Worm (Caenorhabditis elegans): ENCODE measurements around the gene srbc-60.

srbc-60 gene

ce11 chrV:756169-756568 lies 23.9 kb upstream of the srbc-60 start, which contains the start of gene str-20:
TSS of gene str-20 (plus strand) at chrV:756469.
- no peak for TF ChIP-seq scrt-1 (GFP tag; IDR thresholded peaks at IDR 0.05)
- TF ChIP-seq hnd-1 (tag; optimal IDR thresholded peaks at IDR 0.05): no peak
- no peak for TF ChIP-seq sea-1 (GFP tag; conservative IDR thresholded peaks at IDR 0.05)
- TF ChIP-seq ceh-36 (tag; optimal IDR thresholded peaks at IDR 0.05): no peak
- no peak for TF ChIP-seq ama-1 (optimal IDR thresholded peaks at IDR 0.05)
- no peak for TF ChIP-seq flt-1 (GFP tag; IDR thresholded peaks at IDR 0.05)
- TF ChIP-seq ets-7 (tag; optimal IDR thresholded peaks at IDR 0.05): no peak

- TF ChIP-seq tra-4 (tag; optimal IDR thresholded peaks at IDR 0.05) (no peak), ama-1 (optimal IDR thresholded peaks at IDR 0.05) (no peak), ets-7 (tag; optimal IDR thresholded peaks at IDR 0.05) (no peak), pes-1 (GFP tag; IDR thresholded peaks at IDR 0.05) (no peak), tbx-11 (GFP tag; IDR thresholded peaks at IDR 0.05) (no peak), tbx-37 (GFP tag; conservative IDR thresholded peaks at IDR 0.05) (no peak), aly-1 (tag; optimal IDR thresholded peaks at IDR 0.05) (no peak), B0310.2 (tag; optimal IDR thresholded peaks at IDR 0.05) (no peak), scrt-1 (GFP tag; IDR thresholded peaks at IDR 0.05) (no peak), hnd-1 (tag; optimal IDR thresholded peaks at IDR 0.05) (no peak), ceh-36 (tag; optimal IDR thresholded peaks at IDR 0.05) (no peak), flt-1 (GFP tag; IDR thresholded peaks at IDR 0.05) (no peak), ceh-13 (GFP tag; optimal IDR thresholded peaks at IDR 0.05) (no peak), hmbx-1 (tag; optimal IDR thresholded peaks at IDR 0.05) (no peak), hmg-4 (GFP tag; optimal IDR thresholded peaks at IDR 0.05) (no peak), F13C5.2 (tag; optimal IDR thresholded peaks at IDR 0.05) (no peak), sea-1 (GFP tag; conservative IDR thresholded peaks at IDR 0.05) (no peak)
Observed at ce11 chrV:761235-761634, 18.9 kb upstream of the srbc-60 start, which contains the start of gene C05E4.15. TSS of gene C05E4.15 (minus strand) at chrV:761335.

- TF ChIP-seq hmbx-1 (tag; optimal IDR thresholded peaks at IDR 0.05): no peak
- TF ChIP-seq sea-1 (GFP tag; conservative IDR thresholded peaks at IDR 0.05): no peak
- TF ChIP-seq hmg-4 (GFP tag; optimal IDR thresholded peaks at IDR 0.05): no peak
- TF ChIP-seq F13C5.2 (tag; optimal IDR thresholded peaks at IDR 0.05): no peak
Observed at ce11 chrV:761882-762281, 18.2 kb upstream of the srbc-60 start, which contains the start of gene C05E4.12. TSS of gene C05E4.12 (minus strand) at chrV:761982.

ce11 chrV:762340-762739 lies 17.8 kb upstream of the srbc-60 start, which contains the start of gene srp-2:
TSS of gene srp-2 (plus strand) at chrV:762640.
- no peak for TF ChIP-seq aly-1 (tag; optimal IDR thresholded peaks at IDR 0.05)
- TF ChIP-seq hnd-1 (tag; optimal IDR thresholded peaks at IDR 0.05): no peak
- TF ChIP-seq F13C5.2 (tag; optimal IDR thresholded peaks at IDR 0.05): no peak
- no peak for TF ChIP-seq pes-1 (GFP tag; IDR thresholded peaks at IDR 0.05)
- no peak for TF ChIP-seq sea-1 (GFP tag; conservative IDR thresholded peaks at IDR 0.05)
- TF ChIP-seq hmg-4 (GFP tag; optimal IDR thresholded peaks at IDR 0.05): no peak
- TF ChIP-seq ceh-13 (GFP tag; optimal IDR thresholded peaks at IDR 0.05): no peak
- TF ChIP-seq tbx-37 (GFP tag; conservative IDR thresholded peaks at IDR 0.05): no peak
- no peak for TF ChIP-seq hmbx-1 (tag; optimal IDR thresholded peaks at IDR 0.05)
- TF ChIP-seq ama-1 (optimal IDR thresholded peaks at IDR 0.05): no peak
- no peak for TF ChIP-seq ets-7 (tag; optimal IDR thresholded peaks at IDR 0.05)
- TF ChIP-seq ceh-36 (tag; optimal IDR thresholded peaks at IDR 0.05): no peak
- TF ChIP-seq B0310.2 (tag; optimal IDR thresholded peaks at IDR 0.05): no peak

ce11 chrV:764732-765131 lies 15.4 kb upstream of the srbc-60 start, which contains the start of gene str-238:
TSS of gene str-238 (plus strand) at chrV:765032.
- TF ChIP-seq tra-4 (tag; optimal IDR thresholded peaks at IDR 0.05): no peak
- no peak for TF ChIP-seq sea-1 (GFP tag; conservative IDR thresholded peaks at IDR 0.05)
- no peak for TF ChIP-seq hnd-1 (tag; optimal IDR thresholded peaks at IDR 0.05)
- TF ChIP-seq F13C5.2 (tag; optimal IDR thresholded peaks at IDR 0.05): no peak
- TF ChIP-seq tbx-37 (GFP tag; conservative IDR thresholded peaks at IDR 0.05): no peak
- TF ChIP-seq hmg-4 (GFP tag; optimal IDR thresholded peaks at IDR 0.05): no peak
- TF ChIP-seq B0310.2 (tag; optimal IDR thresholded peaks at IDR 0.05): no peak
- no peak for TF ChIP-seq ama-1 (optimal IDR thresholded peaks at IDR 0.05)
- TF ChIP-seq tbx-11 (GFP tag; IDR thresholded peaks at IDR 0.05): no peak
- no peak for TF ChIP-seq hmbx-1 (tag; optimal IDR thresholded peaks at IDR 0.05)
- TF ChIP-seq pes-1 (GFP tag; IDR thresholded peaks at IDR 0.05): no peak
- TF ChIP-seq ceh-36 (tag; optimal IDR thresholded peaks at IDR 0.05): no peak
- TF ChIP-seq ets-7 (tag; optimal IDR thresholded peaks at IDR 0.05): no peak
- no peak for TF ChIP-seq ceh-13 (GFP tag; optimal IDR thresholded peaks at IDR 0.05)
- TF ChIP-seq aly-1 (tag; optimal IDR thresholded peaks at IDR 0.05): no peak

- TF ChIP-seq tbx-37 (GFP tag; conservative IDR thresholded peaks at IDR 0.05) (no peak), ceh-36 (tag; optimal IDR thresholded peaks at IDR 0.05) (no peak), aly-1 (tag; optimal IDR thresholded peaks at IDR 0.05) (no peak), ama-1 (optimal IDR thresholded peaks at IDR 0.05) (no peak), F13C5.2 (tag; optimal IDR thresholded peaks at IDR 0.05) (no peak), scrt-1 (GFP tag; IDR thresholded peaks at IDR 0.05) (no peak), hnd-1 (tag; optimal IDR thresholded peaks at IDR 0.05) (no peak), B0310.2 (tag; optimal IDR thresholded peaks at IDR 0.05) (no peak), sea-1 (GFP tag; conservative IDR thresholded peaks at IDR 0.05) (no peak), ets-7 (tag; optimal IDR thresholded peaks at IDR 0.05) (no peak), hmg-4 (GFP tag; optimal IDR thresholded peaks at IDR 0.05) (no peak), pes-1 (GFP tag; IDR thresholded peaks at IDR 0.05) (no peak), tbx-11 (GFP tag; IDR thresholded peaks at IDR 0.05) (no peak)
Observed at ce11 chrV:772210-772609, 7.9 kb upstream of the srbc-60 start.

ce11 chrV:773256-773655 lies 6.8 kb upstream of the srbc-60 start, which contains the start of gene sti-1:
TSS of gene sti-1 (plus strand) at chrV:773518.
- TF ChIP-seq sea-1 (GFP tag; conservative IDR thresholded peaks at IDR 0.05) (no peak), F13C5.2 (tag; optimal IDR thresholded peaks at IDR 0.05) (peak; percentile 34)

ce11 chrV:774341-774740 lies 5.8 kb upstream of the srbc-60 start:
- TF ChIP-seq tbx-37 (GFP tag; conservative IDR thresholded peaks at IDR 0.05) (no peak), aly-1 (tag; optimal IDR thresholded peaks at IDR 0.05) (no peak), ama-1 (optimal IDR thresholded peaks at IDR 0.05) (no peak), hmg-4 (GFP tag; optimal IDR thresholded peaks at IDR 0.05) (no peak), tbx-11 (GFP tag; IDR thresholded peaks at IDR 0.05) (no peak), B0310.2 (tag; optimal IDR thresholded peaks at IDR 0.05) (no peak), ceh-13 (GFP tag; optimal IDR thresholded peaks at IDR 0.05) (no peak), tra-4 (tag; optimal IDR thresholded peaks at IDR 0.05) (no peak), F13C5.2 (tag; optimal IDR thresholded peaks at IDR 0.05) (no peak), pes-1 (GFP tag; IDR thresholded peaks at IDR 0.05) (no peak), ceh-36 (tag; optimal IDR thresholded peaks at IDR 0.05) (no peak), scrt-1 (GFP tag; IDR thresholded peaks at IDR 0.05) (no peak)
